Fruit fly (Drosophila melanogaster): ENCODE results near the gene CG31224.

The CG31224 gene

DNA sequence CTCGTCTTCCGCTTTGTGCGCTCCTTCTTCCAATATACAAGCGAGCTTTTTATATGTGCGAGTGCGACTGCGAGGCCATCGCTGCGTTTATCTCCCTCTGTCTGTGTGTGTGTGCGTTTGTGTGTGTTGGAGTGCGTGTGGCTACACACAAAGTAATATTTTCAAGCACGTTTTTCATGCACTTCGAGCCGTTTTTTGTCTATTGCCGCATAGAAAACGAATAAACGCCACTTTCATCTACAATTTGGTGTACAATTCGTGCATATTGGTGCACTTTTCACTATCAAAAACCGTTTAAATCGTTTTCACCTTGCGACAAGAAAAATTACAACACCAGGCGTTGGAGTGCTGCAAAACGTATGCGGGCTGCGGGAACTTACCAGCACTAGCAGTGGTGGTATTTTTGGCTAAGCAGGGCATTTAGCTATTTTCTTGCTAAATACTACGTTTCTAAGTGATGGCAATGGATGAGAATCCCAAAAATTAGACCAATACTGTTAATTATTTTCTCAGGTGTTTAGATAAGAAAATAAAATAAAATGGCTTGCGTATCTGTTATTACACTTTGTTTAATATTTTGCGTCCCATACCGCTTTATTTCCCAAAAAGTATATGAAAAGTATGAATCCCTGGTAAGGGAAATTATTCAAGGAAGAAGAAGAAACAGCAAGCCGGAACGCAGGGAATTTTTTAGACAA is at the start of gene CG31224, which contains the start of gene CstF64:
CG31224 (minus strand) TSS at position 365 of the 698 bp plus-strand sequence.
CstF64 (plus strand) TSS at position 674 of the 698 bp plus-strand sequence.
- TF ChIP-seq ttk (optimal IDR thresholded peaks at IDR 0.05), result no peak
- no peak for TF ChIP-seq Myc (optimal IDR thresholded peaks at IDR 0.05)
- no peak for TF ChIP-seq h (optimal IDR thresholded peaks at IDR 0.05)
- TF ChIP-seq insv (optimal IDR thresholded peaks at IDR 0.05), result no peak
- no peak for TF ChIP-seq Sin3A (optimal IDR thresholded peaks at IDR 0.05)
- TF ChIP-seq psq (optimal IDR thresholded peaks at IDR 0.05), result no peak

- no peak for TF ChIP-seq Sin3A (optimal IDR thresholded peaks at IDR 0.05)
- no peak for TF ChIP-seq Myc (optimal IDR thresholded peaks at IDR 0.05)
- no peak for TF ChIP-seq insv (optimal IDR thresholded peaks at IDR 0.05)
- no peak for TF ChIP-seq ttk (optimal IDR thresholded peaks at IDR 0.05)
- TF ChIP-seq h (optimal IDR thresholded peaks at IDR 0.05), result no peak
- no peak for TF ChIP-seq psq (optimal IDR thresholded peaks at IDR 0.05)
Observed at dm6 chr3R:18707492-18707891, 48.4 kb upstream of the CG31224 start.

- TF ChIP-seq h (optimal IDR thresholded peaks at IDR 0.05), result no peak
- TF ChIP-seq Myc (optimal IDR thresholded peaks at IDR 0.05), result no peak
- no peak for TF ChIP-seq psq (optimal IDR thresholded peaks at IDR 0.05)
- TF ChIP-seq Sin3A (optimal IDR thresholded peaks at IDR 0.05), result no peak
- TF ChIP-seq ttk (optimal IDR thresholded peaks at IDR 0.05), result no peak
- no peak for TF ChIP-seq insv (optimal IDR thresholded peaks at IDR 0.05)
Observed at dm6 chr3R:18706289-18706688, 47.2 kb upstream of the CG31224 start.

DNA sequence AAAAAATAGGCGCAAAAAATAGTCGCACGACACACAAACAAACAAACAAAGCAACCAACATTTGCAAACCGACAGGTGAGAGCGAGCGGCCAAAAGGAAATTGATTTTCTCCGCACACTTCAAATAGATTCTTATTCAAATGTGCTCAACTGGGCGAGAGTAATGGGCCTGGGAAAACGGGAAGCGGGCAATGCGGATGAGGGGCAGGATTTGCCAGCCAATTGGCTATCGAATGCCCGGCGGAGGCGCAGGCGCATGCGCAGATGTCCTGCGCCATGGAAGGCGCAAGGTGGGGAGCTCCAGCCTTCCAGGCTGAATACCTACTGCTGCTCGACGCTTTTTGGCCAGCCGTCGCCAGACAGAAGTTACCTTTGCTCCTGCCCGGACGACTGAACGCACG is 46.0 kb upstream of the CG31224 start, which contains the start of the genes ChAT and VAChT:
ChAT (plus strand) TSS at position 352 of the 400 bp plus-strand sequence.
VAChT (plus strand) TSS at position 352 of the 400 bp plus-strand sequence.
- TF ChIP-seq h (optimal IDR thresholded peaks at IDR 0.05) (no peak), insv (optimal IDR thresholded peaks at IDR 0.05) (no peak), psq (optimal IDR thresholded peaks at IDR 0.05) (no peak), Sin3A (optimal IDR thresholded peaks at IDR 0.05) (no peak), ttk (optimal IDR thresholded peaks at IDR 0.05) (no peak), Myc (optimal IDR thresholded peaks at IDR 0.05) (no peak)

DNA sequence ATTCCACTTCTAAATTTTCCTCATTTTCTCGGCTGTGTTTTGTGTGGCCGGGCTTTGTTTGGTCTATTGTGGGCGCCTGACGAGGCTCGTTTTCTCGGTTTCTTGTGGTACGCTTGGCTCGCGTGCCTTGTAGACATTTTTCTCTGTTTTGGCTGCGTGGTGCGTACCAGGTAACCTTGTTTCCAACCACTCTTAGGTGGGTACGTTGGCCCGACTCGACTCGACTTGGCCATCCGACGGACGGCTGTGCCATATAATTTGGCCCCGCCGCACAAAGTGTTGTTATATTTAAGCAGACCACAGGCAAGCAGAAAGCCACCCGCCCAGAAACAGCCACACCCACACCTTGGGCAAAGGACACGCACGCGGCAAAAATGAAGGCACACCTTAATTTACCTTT is 44.4 kb upstream of the CG31224 start:
- no peak for TF ChIP-seq ttk (optimal IDR thresholded peaks at IDR 0.05)
- TF ChIP-seq Myc (optimal IDR thresholded peaks at IDR 0.05), result no peak
- no peak for TF ChIP-seq h (optimal IDR thresholded peaks at IDR 0.05)
- no peak for TF ChIP-seq Sin3A (optimal IDR thresholded peaks at IDR 0.05)
- TF ChIP-seq insv (optimal IDR thresholded peaks at IDR 0.05), result no peak
- TF ChIP-seq psq (optimal IDR thresholded peaks at IDR 0.05), result no peak

dm6 chr3R:18698855-18699569 is 39.9 kb upstream of the CG31224 start:
- TF ChIP-seq psq (optimal IDR thresholded peaks at IDR 0.05) (no peak), ttk (optimal IDR thresholded peaks at IDR 0.05) (no peak), Myc (optimal IDR thresholded peaks at IDR 0.05) (no peak), insv (optimal IDR thresholded peaks at IDR 0.05) (no peak), h (optimal IDR thresholded peaks at IDR 0.05) (no peak), Sin3A (optimal IDR thresholded peaks at IDR 0.05) (no peak)

DNA sequence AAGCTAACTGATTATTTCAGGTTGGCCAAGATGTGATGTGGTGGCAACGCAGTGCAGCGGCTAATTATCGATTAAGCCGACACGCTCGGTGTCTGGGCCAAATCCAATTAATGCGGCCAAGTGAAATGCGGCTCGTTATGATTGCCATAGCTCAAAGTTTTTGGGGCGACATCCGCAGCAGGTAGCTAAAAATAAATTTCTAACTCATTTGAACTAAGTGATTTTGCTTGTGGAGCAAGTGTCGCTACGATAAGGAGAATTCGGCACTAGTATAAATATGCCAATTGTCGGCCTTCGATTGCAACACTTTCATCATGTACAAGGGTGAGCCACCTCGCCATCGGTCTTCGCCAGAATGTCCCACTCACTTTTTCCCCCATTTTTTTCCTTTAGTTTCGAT is 35.8 kb upstream of the CG31224 start, which contains the start of gene CG34282:
CG34282 (plus strand) TSS at position 301 of the 400 bp plus-strand sequence.
- TF ChIP-seq h (optimal IDR thresholded peaks at IDR 0.05) (no peak), Myc (optimal IDR thresholded peaks at IDR 0.05) (no peak), Sin3A (optimal IDR thresholded peaks at IDR 0.05) (no peak), psq (optimal IDR thresholded peaks at IDR 0.05) (no peak), ttk (optimal IDR thresholded peaks at IDR 0.05) (no peak), insv (optimal IDR thresholded peaks at IDR 0.05) (no peak)

dm6 chr3R:18693611-18694010 is 34.5 kb upstream of the CG31224 start, which contains the start of gene CG14300:
TSS of gene CG14300 (minus strand) at chr3R:18693711.
- no peak for TF ChIP-seq psq (optimal IDR thresholded peaks at IDR 0.05)
- no peak for TF ChIP-seq ttk (optimal IDR thresholded peaks at IDR 0.05)
- no peak for TF ChIP-seq Sin3A (optimal IDR thresholded peaks at IDR 0.05)
- no peak for TF ChIP-seq Myc (optimal IDR thresholded peaks at IDR 0.05)
- no peak for TF ChIP-seq h (optimal IDR thresholded peaks at IDR 0.05)
- TF ChIP-seq insv (optimal IDR thresholded peaks at IDR 0.05), result no peak

dm6 chr3R:18692619-18693018 is 33.5 kb upstream of the CG31224 start, which contains the start of gene Muc91C:
TSS of gene Muc91C (minus strand) at chr3R:18692719.
- no peak for TF ChIP-seq insv (optimal IDR thresholded peaks at IDR 0.05)
- TF ChIP-seq psq (optimal IDR thresholded peaks at IDR 0.05), result no peak
- no peak for TF ChIP-seq Sin3A (optimal IDR thresholded peaks at IDR 0.05)
- no peak for TF ChIP-seq ttk (optimal IDR thresholded peaks at IDR 0.05)
- no peak for TF ChIP-seq h (optimal IDR thresholded peaks at IDR 0.05)
- TF ChIP-seq Myc (optimal IDR thresholded peaks at IDR 0.05), result no peak

DNA sequence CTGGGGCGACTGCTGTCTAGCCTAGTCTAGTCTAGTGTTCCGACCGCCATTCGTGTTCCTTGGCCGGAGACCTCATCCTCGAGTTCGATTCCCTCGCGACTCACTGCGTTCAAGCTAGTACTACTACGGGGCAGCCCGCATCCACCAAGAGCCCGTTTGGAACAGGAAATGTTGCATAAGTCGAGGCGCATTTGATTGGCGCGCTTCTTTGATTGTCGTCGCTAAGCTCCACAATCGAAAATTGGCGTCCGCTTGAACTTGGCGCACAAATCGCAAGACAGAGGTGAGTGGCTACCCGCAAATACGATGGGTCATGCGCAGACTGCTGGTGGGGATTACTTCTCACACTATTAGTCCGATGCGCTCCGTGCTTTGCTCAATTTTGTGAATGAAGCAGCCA is 21.9 kb upstream of the CG31224 start:
- TF ChIP-seq insv (optimal IDR thresholded peaks at IDR 0.05), result no peak
- no peak for TF ChIP-seq ttk (optimal IDR thresholded peaks at IDR 0.05)
- no peak for TF ChIP-seq Myc (optimal IDR thresholded peaks at IDR 0.05)
- TF ChIP-seq psq (optimal IDR thresholded peaks at IDR 0.05), result no peak
- no peak for TF ChIP-seq h (optimal IDR thresholded peaks at IDR 0.05)
- no peak for TF ChIP-seq Sin3A (optimal IDR thresholded peaks at IDR 0.05)

DNA sequence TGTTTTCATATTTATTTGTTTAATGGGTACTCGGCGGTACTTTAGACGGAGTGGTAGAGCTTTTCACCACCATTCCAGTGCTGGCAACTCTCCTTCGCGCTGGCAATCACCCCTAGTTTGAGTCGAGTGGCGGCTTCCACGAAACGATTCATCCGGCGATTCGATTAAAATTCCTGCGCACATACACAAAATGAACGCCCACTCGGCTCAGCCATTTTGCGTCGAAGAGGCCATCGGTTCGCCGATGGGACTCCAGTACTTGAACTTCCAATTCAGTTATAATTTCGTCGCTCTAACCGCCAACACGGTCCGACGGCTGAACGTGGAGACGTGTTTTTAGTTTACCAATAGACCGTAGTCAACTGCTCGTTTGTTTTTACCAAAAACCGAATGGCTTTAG is 21.2 kb upstream of the CG31224 start, which contains the start of the genes CG46318 and ChT:
CG46318 (plus strand) TSS at position 273 of the 400 bp plus-strand sequence.
ChT (plus strand) TSS at position 273 of the 400 bp plus-strand sequence.
- TF ChIP-seq h (optimal IDR thresholded peaks at IDR 0.05), result no peak
- TF ChIP-seq ttk (optimal IDR thresholded peaks at IDR 0.05), result no peak
- TF ChIP-seq Sin3A (optimal IDR thresholded peaks at IDR 0.05), result no peak
- TF ChIP-seq psq (optimal IDR thresholded peaks at IDR 0.05), result no peak
- TF ChIP-seq Myc (optimal IDR thresholded peaks at IDR 0.05), result no peak
- no peak for TF ChIP-seq insv (optimal IDR thresholded peaks at IDR 0.05)
